Worm (Caenorhabditis elegans) whole organism, young adult: ENCODE data around the gene C07D10.5.

Source experiments
- B0336.3 ChIP-seq: fragments of 200-800 bp; sonication (Bioruptor generic); IDR thresholded peaks from 2 replicates; pipeline ENCODE4 v1.3.6; 2022; ENCODE audit warnings: missing genetic modification characterization, missing compliant biosample characterization
- F22D6.2 ChIP-seq: sonication (generic microtip); optimal IDR thresholded peaks from 2 replicates; lab custom pipeline; 2016; ENCODE audit warnings: mild to moderate bottlenecking, missing genetic modification characterization, missing compliant biosample characterization
- F23B12.7 ChIP-seq: sonication (generic microtip); optimal IDR thresholded peaks from 2 replicates; lab custom pipeline; 2017; ENCODE audit warnings: missing genetic modification characterization, mild to moderate bottlenecking, missing compliant biosample characterization, antibody characterized with exemption, moderate library complexity; ENCODE audit not compliant: insufficient read depth
- F39B2.1 ChIP-seq: fragments of 200-800 bp; sonication (Bioruptor generic); IDR thresholded peaks from 2 replicates; pipeline ENCODE4 v1.3.6; 2022; ENCODE audit warnings: missing genetic modification reagents, missing genetic modification characterization, missing compliant biosample characterization
- F52B5.7 ChIP-seq: sonication (generic microtip); optimal IDR thresholded peaks from 2 replicates; lab custom pipeline; 2016; ENCODE audit warnings: mild to moderate bottlenecking, missing genetic modification characterization, missing compliant biosample characterization
- F57A8.1 ChIP-seq: fragments of 200-800 bp; sonication (Bioruptor generic); optimal IDR thresholded peaks from 2 replicates; lab custom pipeline; 2018; ENCODE audit warnings: mild to moderate bottlenecking, missing genetic modification characterization, moderate library complexity, missing compliant biosample characterization
- K11D2.4 ChIP-seq: fragments of 200-800 bp; sonication (Bioruptor generic); IDR thresholded peaks from 2 replicates; pipeline ENCODE4 v1.3.6; 2022; ENCODE audit warnings: missing genetic modification reagents, missing genetic modification characterization, missing compliant biosample characterization
- T07F8.4 ChIP-seq: sonication (generic microtip); optimal IDR thresholded peaks from 2 replicates; lab custom pipeline; 2016; ENCODE audit warnings: mild to moderate bottlenecking, missing genetic modification characterization, moderate library complexity, missing compliant biosample characterization
- Y56A3A.18 ChIP-seq: fragments of 200-800 bp; sonication (Bioruptor generic); IDR thresholded peaks from 2 replicates; pipeline ENCODE4 v1.3.6; 2022; ENCODE audit warnings: missing genetic modification reagents, missing genetic modification characterization, missing compliant biosample characterization
- ama-1 ChIP-seq, 3 experiments: fragments of 150-350 bp in 1 of 3; sonication (generic microtip) in 2 of 3; optimal IDR thresholded peaks; 2 replicates each; lab custom pipeline; 2014 to 2018; ENCODE audit warnings: missing biosample characterization in 2 of 3, missing genetic modification characterization in 2 of 3, missing genetic modification reagents in 2 of 3
- atf-7 ChIP-seq: sonication (generic microtip); optimal IDR thresholded peaks from 2 replicates; lab custom pipeline; 2017; ENCODE audit warnings: mild to moderate bottlenecking, missing genetic modification characterization, missing compliant biosample characterization
- attf-3 ChIP-seq: fragments of 200-800 bp; sonication (Bioruptor generic); conservative IDR thresholded peaks from 2 replicates; pipeline ENCODE4 v1.3.6; 2022; ENCODE audit warnings: missing genetic modification reagents, missing genetic modification characterization, missing compliant biosample characterization
- attf-5 ChIP-seq: fragments of 200-800 bp; sonication (Bioruptor generic); optimal IDR thresholded peaks from 2 replicates; lab custom pipeline; 2018; ENCODE audit warnings: mild to moderate bottlenecking, missing genetic modification characterization, missing compliant biosample characterization
- ceh-100 ChIP-seq: fragments of 200-800 bp; sonication (Bioruptor generic); IDR thresholded peaks from 2 replicates; pipeline ENCODE4 v1.3.6; 2022; ENCODE audit warnings: missing genetic modification reagents, missing genetic modification characterization, missing compliant biosample characterization
- ceh-58 ChIP-seq: fragments of 200-800 bp; sonication (Bioruptor generic); IDR thresholded peaks from 2 replicates; pipeline ENCODE4 v1.3.6; 2022; ENCODE audit warnings: missing genetic modification characterization, missing compliant biosample characterization
- ceh-91 ChIP-seq: fragments of 200-800 bp; sonication (Bioruptor generic); IDR thresholded peaks from 2 replicates; pipeline ENCODE4 v1.3.6; 2022; ENCODE audit warnings: missing genetic modification reagents, missing genetic modification characterization, missing compliant biosample characterization
- chd-7 ChIP-seq: sonication (generic microtip); optimal IDR thresholded peaks from 2 replicates; lab custom pipeline; 2016; ENCODE audit warnings: mild to moderate bottlenecking, missing genetic modification characterization, moderate library complexity, missing compliant biosample characterization
- die-1 ChIP-seq: sonication (generic microtip); optimal IDR thresholded peaks from 2 replicates; lab custom pipeline; 2016; ENCODE audit warnings: missing genotype, mild to moderate bottlenecking, missing genetic modification characterization, missing compliant biosample characterization
- dpff-1 ChIP-seq: sonication (generic microtip); optimal IDR thresholded peaks from 2 replicates; lab custom pipeline; 2017; ENCODE audit warnings: mild to moderate bottlenecking, missing genetic modification characterization, missing compliant biosample characterization
- efl-1 ChIP-seq: fragments of 150-350 bp; optimal IDR thresholded peaks from 2 replicates; lab custom pipeline; 2014; ENCODE audit warnings: missing biosample characterization, missing genetic modification reagents, missing genetic modification characterization
- ets-4 ChIP-seq: fragments of 200-800 bp; sonication (Bioruptor generic); optimal IDR thresholded peaks from 2 replicates; lab custom pipeline; 2018; ENCODE audit warnings: mild to moderate bottlenecking, missing genetic modification characterization, missing compliant biosample characterization
- hlh-26 ChIP-seq: fragments of 200-800 bp; sonication (Bioruptor generic); conservative IDR thresholded peaks from 2 replicates; pipeline ENCODE4 v1.3.6; 2022; ENCODE audit warnings: missing genetic modification reagents, missing genetic modification characterization, missing compliant biosample characterization
- let-526 ChIP-seq: fragments of 200-800 bp; sonication (Bioruptor generic); IDR thresholded peaks from 2 replicates; pipeline ENCODE4 v1.3.6; 2022; ENCODE audit warnings: missing genetic modification reagents, missing genetic modification characterization, missing compliant biosample characterization
- lin-26 ChIP-seq: fragments of 200-800 bp; sonication (Bioruptor generic); IDR thresholded peaks from 2 replicates; pipeline ENCODE4 v1.3.6; 2022; ENCODE audit warnings: missing genetic modification reagents, missing genetic modification characterization, missing compliant biosample characterization
- lin-40 ChIP-seq: sonication (generic microtip); optimal IDR thresholded peaks from 2 replicates; lab custom pipeline; 2016; ENCODE audit warnings: missing genetic modification characterization, mild to moderate bottlenecking, missing compliant biosample characterization, missing genotype, missing genetic modification reagents
- lin-54 ChIP-seq: fragments of 200-800 bp; sonication (Bioruptor generic); optimal IDR thresholded peaks from 2 replicates; lab custom pipeline; 2018; ENCODE audit warnings: mild to moderate bottlenecking, missing genetic modification characterization, missing compliant biosample characterization
- madf-3 ChIP-seq: fragments of 200-800 bp; sonication (Bioruptor generic); IDR thresholded peaks from 2 replicates; pipeline ENCODE4 v1.3.6; 2022; ENCODE audit warnings: missing genetic modification reagents, missing genetic modification characterization, missing compliant biosample characterization
- mcd-1 ChIP-seq: fragments of 200-800 bp; sonication (Bioruptor generic); IDR thresholded peaks from 2 replicates; pipeline ENCODE4 v1.3.6; 2022; ENCODE audit warnings: missing genetic modification reagents, missing genetic modification characterization, missing compliant biosample characterization
- mes-4 ChIP-seq: sonication (generic microtip); optimal IDR thresholded peaks from 2 replicates; lab custom pipeline; 2016; ENCODE audit warnings: missing genotype, missing genetic modification characterization, missing compliant biosample characterization
- nfya-1 ChIP-seq: sonication (generic microtip); optimal IDR thresholded peaks from 2 replicates; lab custom pipeline; 2017; ENCODE audit warnings: antibody characterized with exemption, missing compliant biosample characterization, missing genetic modification characterization, borderline replicate concordance; ENCODE audit not compliant: insufficient read depth
- nfya-2 ChIP-seq: fragments of 200-800 bp; sonication (Bioruptor generic); IDR thresholded peaks from 2 replicates; pipeline ENCODE4 v1.3.6; 2022; ENCODE audit warnings: missing genetic modification reagents, missing genetic modification characterization, missing compliant biosample characterization
- nfyb-1 ChIP-seq: fragments of 200-800 bp; sonication (Bioruptor generic); IDR thresholded peaks from 2 replicates; pipeline ENCODE4 v1.3.6; 2022; ENCODE audit warnings: missing genetic modification reagents, missing genetic modification characterization, missing compliant biosample characterization
- nhr-120 ChIP-seq: fragments of 200-800 bp; sonication (Bioruptor generic); IDR thresholded peaks from 2 replicates; pipeline ENCODE4 v1.3.6; 2022; ENCODE audit warnings: missing genetic modification characterization, missing compliant biosample characterization
- nhr-27 ChIP-seq: fragments of 200-800 bp; sonication (Bioruptor generic); optimal IDR thresholded peaks from 2 replicates; lab custom pipeline; 2018; ENCODE audit warnings: mild to moderate bottlenecking, missing genetic modification characterization, moderate library complexity, missing compliant biosample characterization
- nhr-80 ChIP-seq: sonication (generic microtip); optimal IDR thresholded peaks from 2 replicates; lab custom pipeline; 2016; ENCODE audit warnings: missing genetic modification characterization, missing compliant biosample characterization
- pbrm-1 ChIP-seq: fragments of 200-800 bp; sonication (Bioruptor generic); IDR thresholded peaks from 2 replicates; pipeline ENCODE4 v1.3.6; 2022; ENCODE audit warnings: missing genetic modification reagents, missing genetic modification characterization, missing compliant biosample characterization
- pha-4 ChIP-seq: fragments of 150-350 bp; sonication (generic microtip); optimal IDR thresholded peaks from 2 replicates; lab custom pipeline; 2014; ENCODE audit warnings: missing biosample characterization, missing genetic modification reagents, missing genetic modification characterization
- repo-1 ChIP-seq: sonication (generic microtip); optimal IDR thresholded peaks from 2 replicates; lab custom pipeline; 2017; ENCODE audit warnings: mild to moderate bottlenecking, missing genetic modification characterization, missing compliant biosample characterization
- snpc-4 ChIP-seq, 5 experiments: fragments of 150-350 bp in 1 of 5; sonication (generic microtip) in 4 of 5; optimal IDR thresholded peaks; 2 replicates each; lab custom pipeline; 2014 to 2018; ENCODE audit warnings: missing genetic modification characterization in 5 of 5, missing biosample characterization in 3 of 5, antibody characterized with exemption in 2 of 5, mild to moderate bottlenecking in 2 of 5, missing compliant biosample characterization in 2 of 5, missing genotype in 2 of 5, moderate library complexity in 2 of 5, missing genetic modification reagents in 1 of 5
- somi-1 ChIP-seq: fragments of 200-800 bp; sonication (Bioruptor generic); optimal IDR thresholded peaks from 2 replicates; lab custom pipeline; 2018; ENCODE audit warnings: mild to moderate bottlenecking, missing genetic modification characterization, missing compliant biosample characterization
- tlf-1 ChIP-seq: fragments of 200-800 bp; sonication (Bioruptor generic); optimal IDR thresholded peaks from 2 replicates; lab custom pipeline; 2018; ENCODE audit warnings: mild to moderate bottlenecking, missing genetic modification characterization, missing compliant biosample characterization
- unc-62 ChIP-seq: fragments of 150-350 bp; optimal IDR thresholded peaks from 2 replicates; lab custom pipeline; 2014; ENCODE audit warnings: missing biosample characterization, missing genetic modification reagents, missing genetic modification characterization
- ztf-22 ChIP-seq: fragments of 200-800 bp; sonication (Bioruptor generic); optimal IDR thresholded peaks from 2 replicates; lab custom pipeline; 2018; ENCODE audit warnings: mild to moderate bottlenecking, missing genetic modification characterization, moderate library complexity, missing compliant biosample characterization
- ztf-26 ChIP-seq: sonication (generic microtip); optimal IDR thresholded peaks from 2 replicates; lab custom pipeline; 2017; ENCODE audit warnings: missing genetic modification characterization, missing compliant biosample characterization
- ztf-28 ChIP-seq: fragments of 200-800 bp; sonication (Bioruptor generic); IDR thresholded peaks from 2 replicates; pipeline ENCODE4 v1.3.6; 2022; ENCODE audit warnings: missing genetic modification reagents, missing genetic modification characterization, missing compliant biosample characterization
- ztf-3 ChIP-seq: fragments of 200-800 bp; sonication (Bioruptor generic); optimal IDR thresholded peaks from 2 replicates; lab custom pipeline; 2018; ENCODE audit warnings: mild to moderate bottlenecking, missing genetic modification characterization, missing compliant biosample characterization

C07D10.5 gene

ce11 chrII:7381142-7381611, at the start of gene C07D10.5:
C07D10.5 (plus strand) TSS chrII:7381561.
- TF ChIP-seq nfya-2, result no peak
- no peak for TF ChIP-seq hlh-26 (GFP tag; lab: Robert Waterston, UW)
- no peak for TF ChIP-seq F57A8.1 (GFP tag; lab: Kevin White, UChicago)
- TF ChIP-seq ceh-91 (GFP tag; lab: Robert Waterston, UW), result no peak
- no peak for TF ChIP-seq madf-3
- TF ChIP-seq ceh-100 (GFP tag; lab: Robert Waterston, UW), result no peak
- no peak for TF ChIP-seq Y56A3A.18 (GFP tag; lab: Robert Waterston, UW)
- TF ChIP-seq lin-54 (GFP tag; lab: Kevin White, UChicago), result no peak
- no peak for TF ChIP-seq nhr-120 (GFP tag; lab: Robert Waterston, UW)
- no peak for TF ChIP-seq efl-1 (GFP tag; lab: Kevin White, UChicago)
- TF ChIP-seq attf-3 (GFP tag; lab: Robert Waterston, UW), result no peak
- TF ChIP-seq ztf-28 (GFP tag; lab: Robert Waterston, UW), result no peak

ce11 chrII:7337469-7337893, 43.9 kb upstream of the C07D10.5 start:
- TF ChIP-seq snpc-4 (GFP tag; optimal IDR thresholded peaks at IDR 0.05; lab: Kevin White, UChicago) (no peak), snpc-4 (tag; optimal IDR thresholded peaks at IDR 0.05; lab: Kevin White, UChicago) (peak in 2 of 4 experiments; percentile 9 to 61), nhr-120 (GFP tag; lab: Robert Waterston, UW) (no peak), B0336.3 (GFP tag; lab: Robert Waterston, UW) (peak; percentile 88), pbrm-1 (GFP tag; lab: Robert Waterston, UW) (peak; percentile 49; the same call in 1 of the 2 replicates), dpff-1 (tag; lab: Kevin White, UChicago) (no peak), die-1 (tag; lab: Kevin White, UChicago) (peak; percentile 66), ceh-91 (GFP tag; lab: Robert Waterston, UW) (no peak), atf-7 (tag; lab: Kevin White, UChicago) (peak; percentile 86), repo-1 (tag; lab: Kevin White, UChicago) (no peak), lin-26 (GFP tag; lab: Robert Waterston, UW) (peak; percentile 68; the same call in 1 of the 2 replicates), nfya-1 (tag; lab: Kevin White, UChicago) (no peak), let-526 (GFP tag; lab: Robert Waterston, UW) (no peak), mes-4 (tag; lab: Kevin White, UChicago) (no peak), ceh-58 (GFP tag; lab: Robert Waterston, UW) (no peak), nhr-27 (tag; lab: Kevin White, UChicago) (no peak), K11D2.4 (peak; percentile 54; the same call in 1 of the 2 replicates), somi-1 (GFP tag; lab: Kevin White, UChicago) (peak; percentile 82), nfyb-1 (peak; percentile 64; the same call in 1 of the 2 replicates), efl-1 (GFP tag; lab: Kevin White, UChicago) (no peak), tlf-1 (GFP tag; lab: Kevin White, UChicago) (peak; percentile 53), chd-7 (peak; percentile 82), attf-5 (GFP tag; lab: Kevin White, UChicago) (peak; percentile 75), ets-4 (GFP tag; lab: Kevin White, UChicago) (peak; percentile 8), mcd-1 (peak; percentile 45), F52B5.7 (no peak), T07F8.4 (tag; lab: Kevin White, UChicago) (no peak), F39B2.1 (GFP tag; lab: Robert Waterston, UW) (no peak), F22D6.2 (tag; lab: Kevin White, UChicago) (peak; percentile 86), F23B12.7 (tag; lab: Kevin White, UChicago) (peak; percentile 22), ztf-3 (GFP tag; lab: Kevin White, UChicago) (no peak), ztf-22 (GFP tag; lab: Kevin White, UChicago) (peak; percentile 64), nhr-80 (peak; percentile 96), lin-40 (peak; percentile 87), unc-62 (GFP tag; lab: Kevin White, UChicago) (peak; percentile 49), pha-4 (tag; lab: Kevin White, UChicago) (peak; percentile 49), ztf-26 (tag; lab: Kevin White, UChicago) (peak; percentile 95), ama-1 (optimal IDR thresholded peaks at IDR 0.05; lab: Kevin White, UChicago) (no peak), ama-1 (GFP tag; optimal IDR thresholded peaks at IDR 0.05; lab: Kevin White, UChicago) (no peak)
